Fruit fly (Drosophila melanogaster) whole organism, prepupa: Measurements from ENCODE around the gene Eo.

ENCODE experiments used
- Blimp-1 ChIP-seq: fragments of 200-800 bp; sonication (Bioruptor generic); optimal IDR thresholded peaks from 3 replicates; lab custom pipeline; 2017; ENCODE audit warnings: missing biosample characterization, missing genetic modification characterization, mild to moderate bottlenecking, moderate library complexity, missing genetic modification reagents
- CG10669 ChIP-seq: fragments of 200-800 bp; sonication (Bioruptor generic); optimal IDR thresholded peaks from 3 replicates; lab custom pipeline; 2018; ENCODE audit warnings: missing biosample characterization, mild to moderate bottlenecking, missing genetic modification characterization, moderate library complexity
- CG11294 ChIP-seq: fragments of 200-800 bp; sonication (Bioruptor generic); IDR thresholded peaks from 2 replicates; pipeline ENCODE4 v1.3.6; 2022; ENCODE audit warnings: missing biosample characterization, missing genetic modification characterization
- CG11762 ChIP-seq: fragments of 200-800 bp; sonication (Bioruptor generic); optimal IDR thresholded peaks from 3 replicates; lab custom pipeline; 2016; ENCODE audit warnings: missing biosample characterization, missing genetic modification characterization; ENCODE audit not compliant: insufficient read depth
- CG11902 ChIP-seq: fragments of 200-800 bp; sonication (Bioruptor generic); optimal IDR thresholded peaks from 3 replicates; lab custom pipeline; 2016; ENCODE audit warnings: missing biosample characterization, missing genetic modification characterization
- CG15336 ChIP-seq: fragments of 200-800 bp; sonication (Bioruptor generic); IDR thresholded peaks from 2 replicates; pipeline ENCODE4 v1.3.6; 2022; ENCODE audit warnings: missing biosample characterization, missing genetic modification characterization
- CG1621 ChIP-seq: fragments of 200-800 bp; sonication (Bioruptor generic); optimal IDR thresholded peaks from 3 replicates; lab custom pipeline; 2018; ENCODE audit warnings: missing biosample characterization, mild to moderate bottlenecking, missing genetic modification characterization
- CG16779 ChIP-seq: fragments of 200-800 bp; sonication (Bioruptor generic); optimal IDR thresholded peaks from 3 replicates; lab custom pipeline; 2017; ENCODE audit warnings: missing biosample characterization, mild to moderate bottlenecking, missing genetic modification characterization
- CG31627 ChIP-seq: fragments of 200-800 bp; sonication (Bioruptor generic); optimal IDR thresholded peaks from 3 replicates; lab custom pipeline; 2016; ENCODE audit warnings: missing biosample characterization, missing genetic modification characterization
- CG34406 ChIP-seq: fragments of 200-800 bp; sonication (Bioruptor generic); optimal IDR thresholded peaks from 3 replicates; lab custom pipeline; 2016; ENCODE audit warnings: missing biosample characterization, missing genetic modification characterization
- CG3919 ChIP-seq: fragments of 200-800 bp; sonication (Bioruptor generic); optimal IDR thresholded peaks from 3 replicates; lab custom pipeline; 2016; ENCODE audit warnings: missing biosample characterization, missing genetic modification characterization
- CG6163 ChIP-seq: fragments of 200-800 bp; sonication (Bioruptor generic); IDR thresholded peaks from 3 replicates; pipeline ENCODE4 v1.3.6; 2022; ENCODE audit warnings: missing biosample characterization, missing genetic modification characterization
- CG6792 ChIP-seq: fragments of 200-800 bp; sonication (Bioruptor generic); optimal IDR thresholded peaks from 3 replicates; lab custom pipeline; 2016; ENCODE audit warnings: missing biosample characterization, missing genetic modification characterization
- CG6808 ChIP-seq: fragments of 200-800 bp; sonication (Bioruptor generic); optimal IDR thresholded peaks from 3 replicates; lab custom pipeline; 2017; ENCODE audit warnings: missing biosample characterization, missing genetic modification characterization, mild to moderate bottlenecking, moderate library complexity, missing genetic modification reagents
- CG6854 ChIP-seq: fragments of 200-800 bp; sonication (Bioruptor generic); optimal IDR thresholded peaks from 2 replicates; lab custom pipeline; 2017; ENCODE audit warnings: missing biosample characterization, mild to moderate bottlenecking, missing genetic modification characterization
- CG7368 ChIP-seq: fragments of 200-800 bp; sonication (Bioruptor generic); optimal IDR thresholded peaks from 3 replicates; lab custom pipeline; 2016; ENCODE audit warnings: missing biosample characterization, missing genetic modification characterization
- CG8319 ChIP-seq: fragments of 200-800 bp; sonication (Bioruptor generic); optimal IDR thresholded peaks from 3 replicates; lab custom pipeline; 2016; ENCODE audit warnings: missing biosample characterization, missing genetic modification characterization
- CG8632 ChIP-seq: fragments of 200-800 bp; sonication (Bioruptor generic); optimal IDR thresholded peaks from 3 replicates; lab custom pipeline; 2016; ENCODE audit warnings: missing biosample characterization, missing genetic modification characterization
- CG9139 ChIP-seq: fragments of 200-800 bp; sonication (Bioruptor generic); optimal IDR thresholded peaks from 3 replicates; lab custom pipeline; 2017; ENCODE audit warnings: missing biosample characterization, mild to moderate bottlenecking, missing genetic modification characterization
- Eip75B ChIP-seq: fragments of 200-800 bp; sonication (Bioruptor generic); optimal IDR thresholded peaks from 3 replicates; lab custom pipeline; 2016; ENCODE audit warnings: missing biosample characterization, missing genetic modification characterization
- Eip78C ChIP-seq: fragments of 200-800 bp; sonication (Bioruptor generic); peaks from one replicate; lab custom pipeline; 2016; ENCODE audit warnings: missing biosample characterization, missing genetic modification characterization
- Eip93F ChIP-seq: fragments of 200-800 bp; sonication (Bioruptor generic); optimal IDR thresholded peaks from 2 replicates; lab custom pipeline; 2016; ENCODE audit warnings: missing biosample characterization, mild to moderate bottlenecking, missing genetic modification characterization
- Ets21C ChIP-seq: fragments of 200-800 bp; sonication (Bioruptor generic); optimal IDR thresholded peaks from 3 replicates; lab custom pipeline; 2016; ENCODE audit warnings: missing biosample characterization, missing genetic modification characterization
- Ets96B ChIP-seq: fragments of 200-800 bp; optimal IDR thresholded peaks from 2 replicates; lab custom pipeline; 2019; ENCODE audit warnings: missing biosample characterization, mild to moderate bottlenecking, missing genetic modification characterization, moderate library complexity
- Gug ChIP-seq: fragments of 200-800 bp; sonication (Bioruptor generic); IDR thresholded peaks from 2 replicates; pipeline ENCODE4 v1.3.6; 2022; ENCODE audit warnings: missing biosample characterization, missing genetic modification characterization
- Hr38 ChIP-seq: sonication (Bioruptor generic); optimal IDR thresholded peaks from 2 replicates; lab custom pipeline; 2016; ENCODE audit warnings: missing biosample characterization, missing genetic modification characterization
- Hr39 ChIP-seq: fragments of 200-800 bp; sonication (Bioruptor generic); optimal IDR thresholded peaks from 2 replicates; lab custom pipeline; 2016; ENCODE audit warnings: missing biosample characterization, missing genetic modification characterization
- Hr4 ChIP-seq: fragments of 200-800 bp; sonication (Bioruptor generic); optimal IDR thresholded peaks from 3 replicates; lab custom pipeline; 2016; ENCODE audit warnings: missing biosample characterization, missing genetic modification characterization
- Lpt ChIP-seq: fragments of 200-800 bp; sonication (Bioruptor generic); optimal IDR thresholded peaks from 3 replicates; lab custom pipeline; 2016; ENCODE audit warnings: missing biosample characterization, missing genetic modification characterization
- Met ChIP-seq: fragments of 200-800 bp; sonication (Bioruptor generic); optimal IDR thresholded peaks from 3 replicates; lab custom pipeline; 2016; ENCODE audit warnings: missing biosample characterization, missing genetic modification characterization
- Smox ChIP-seq: fragments of 200-800 bp; sonication (Bioruptor generic); optimal IDR thresholded peaks from 3 replicates; lab custom pipeline; 2016; ENCODE audit warnings: missing biosample characterization, missing genetic modification characterization
- Sox102F ChIP-seq: fragments of 200-800 bp; sonication (Bioruptor generic); optimal IDR thresholded peaks from 2 replicates; lab custom pipeline; 2016; ENCODE audit warnings: missing biosample characterization, mild to moderate bottlenecking, missing genetic modification characterization
- Sox14 ChIP-seq: fragments of 200-800 bp; sonication (Bioruptor generic); optimal IDR thresholded peaks from 3 replicates; lab custom pipeline; 2016; ENCODE audit warnings: missing biosample characterization, missing genetic modification characterization
- Sox15 ChIP-seq: fragments of 200-800 bp; sonication (Bioruptor generic); optimal IDR thresholded peaks from 3 replicates; lab custom pipeline; 2016; ENCODE audit warnings: missing biosample characterization, missing genetic modification characterization
- achi ChIP-seq: fragments of 200-800 bp; sonication (Bioruptor generic); optimal IDR thresholded peaks from 3 replicates; lab custom pipeline; 2016; ENCODE audit warnings: missing biosample characterization, missing genetic modification characterization
- cyc ChIP-seq: fragments of 200-800 bp; sonication (Bioruptor generic); optimal IDR thresholded peaks from 3 replicates; lab custom pipeline; 2016; ENCODE audit warnings: missing biosample characterization, missing genetic modification characterization
- dac ChIP-seq: fragments of 200-800 bp; sonication (Bioruptor generic); optimal IDR thresholded peaks from 2 replicates; lab custom pipeline; 2017; ENCODE audit warnings: missing biosample characterization, mild to moderate bottlenecking, missing genetic modification characterization
- dsx ChIP-seq: fragments of 200-800 bp; optimal IDR thresholded peaks from 3 replicates; lab custom pipeline; 2019; ENCODE audit warnings: missing biosample characterization, mild to moderate bottlenecking, missing genetic modification characterization, moderate library complexity; ENCODE audit not compliant: poor library complexity, severe bottlenecking
- eg ChIP-seq: fragments of 200-800 bp; sonication (Bioruptor generic); IDR thresholded peaks from 3 replicates; pipeline ENCODE4 v1.3.6; 2022; ENCODE audit warnings: missing biosample characterization, missing genetic modification characterization
- esn ChIP-seq: fragments of 200-800 bp; sonication (Bioruptor generic); optimal IDR thresholded peaks from 2 replicates; lab custom pipeline; 2016; ENCODE audit warnings: missing biosample characterization, mild to moderate bottlenecking, missing genetic modification characterization, moderate library complexity
- fd59A ChIP-seq: fragments of 200-800 bp; sonication (Bioruptor generic); optimal IDR thresholded peaks from 2 replicates; lab custom pipeline; 2017; ENCODE audit warnings: missing biosample characterization, mild to moderate bottlenecking, missing genetic modification characterization, missing genetic modification reagents
- fd85E ChIP-seq: fragments of 200-800 bp; sonication (Bioruptor generic); optimal IDR thresholded peaks from 3 replicates; lab custom pipeline; 2016; ENCODE audit warnings: missing biosample characterization, missing genetic modification characterization
- fkh ChIP-seq: fragments of 200-800 bp; sonication (Bioruptor generic); optimal IDR thresholded peaks from 3 replicates; lab custom pipeline; 2017; ENCODE audit warnings: missing biosample characterization, mild to moderate bottlenecking, missing genetic modification characterization, moderate library complexity
- lz ChIP-seq: fragments of 200-800 bp; sonication (Bioruptor generic); optimal IDR thresholded peaks from 3 replicates; lab custom pipeline; 2016; ENCODE audit warnings: missing biosample characterization, missing genetic modification characterization
- net ChIP-seq: fragments of 200-800 bp; sonication (Bioruptor generic); optimal IDR thresholded peaks from 3 replicates; lab custom pipeline; 2016; ENCODE audit warnings: missing biosample characterization, missing genetic modification characterization
- pdm3 ChIP-seq: fragments of 200-800 bp; sonication (Bioruptor generic); optimal IDR thresholded peaks from 3 replicates; lab custom pipeline; 2016; ENCODE audit warnings: missing biosample characterization, missing genetic modification characterization
- salr ChIP-seq, 2 experiments: fragments of 200-800 bp; sonication (Bioruptor generic); optimal IDR thresholded peaks; 3 replicates each; lab custom pipeline; 2016 to 2018; ENCODE audit warnings: missing biosample characterization in 2 of 2, missing genetic modification characterization in 2 of 2, mild to moderate bottlenecking in 1 of 2
- spab ChIP-seq: fragments of 200-800 bp; sonication (Bioruptor generic); optimal IDR thresholded peaks from 2 replicates; lab custom pipeline; 2017; ENCODE audit warnings: missing biosample characterization, mild to moderate bottlenecking, missing genetic modification characterization, missing genetic modification reagents
- ss ChIP-seq, 2 experiments: fragments of 200-800 bp; sonication (Bioruptor generic); optimal IDR thresholded peaks; 2 replicates in 1 of 2; 3 replicates in 1 of 2; lab custom pipeline; 2017 to 2018; ENCODE audit warnings: mild to moderate bottlenecking in 2 of 2, missing biosample characterization in 2 of 2, missing genetic modification characterization in 2 of 2, moderate library complexity in 1 of 2
- svp ChIP-seq: fragments of 200-800 bp; sonication (Bioruptor generic); peaks from one replicate; lab custom pipeline; 2016; ENCODE audit warnings: missing biosample characterization, missing genetic modification characterization
- topi ChIP-seq: fragments of 200-800 bp; sonication (Bioruptor generic); optimal IDR thresholded peaks from 3 replicates; lab custom pipeline; 2016; ENCODE audit warnings: missing biosample characterization, missing genetic modification characterization
- vri ChIP-seq: fragments of 200-800 bp; sonication (Bioruptor generic); optimal IDR thresholded peaks from 3 replicates; lab custom pipeline; 2016; ENCODE audit warnings: missing biosample characterization, mild to moderate bottlenecking, missing genetic modification characterization

Eo gene

dm6 chrX:14897592-14897991 lies 21.0 kb downstream of the Eo start:
- TF ChIP-seq fd85E (peak; percentile 13), CG1621 (tag; lab: Kevin White, UChicago) (no peak), Ets96B (tag; lab: Kevin White, UChicago) (no peak), CG8319 (GFP tag; lab: Kevin White, UChicago) (peak; percentile 66), Lpt (GFP tag; lab: Kevin White, UChicago) (peak; percentile 33), CG15336 (peak; percentile 70), achi (GFP tag; lab: Kevin White, UChicago) (peak; percentile 72), Hr38 (no peak), Hr4 (GFP tag; lab: Kevin White, UChicago) (peak; percentile 8), salr (GFP tag; optimal IDR thresholded peaks at IDR 0.05; lab: Kevin White, UChicago) (no peak), CG6854 (GFP tag; lab: Kevin White, UChicago) (peak; percentile 20), Eip93F (GFP tag; lab: Kevin White, UChicago) (no peak), Smox (GFP tag; lab: Kevin White, UChicago) (peak; percentile 73), dac (GFP tag; lab: Kevin White, UChicago) (peak; percentile 17), CG34406 (GFP tag; lab: Kevin White, UChicago) (peak; percentile 79), CG11902 (GFP tag; lab: Kevin White, UChicago) (peak; percentile 76), eg (GFP tag; lab: Robert Waterston, UW) (peak; percentile 7; the same call in 1 of the 3 replicates), CG11762 (GFP tag; lab: Kevin White, UChicago) (peak; percentile 55), fkh (GFP tag; lab: Kevin White, UChicago) (no peak), esn (GFP tag; lab: Kevin White, UChicago) (peak; percentile 81), Ets21C (GFP tag; lab: Kevin White, UChicago) (peak; percentile 58), ss (GFP tag; optimal IDR thresholded peaks at IDR 0.05; lab: Kevin White, UChicago) (no peak), spab (no peak), net (GFP tag; lab: Kevin White, UChicago) (peak; percentile 59), CG31627 (peak; percentile 72), dsx (no peak), Sox102F (GFP tag; lab: Kevin White, UChicago) (peak; percentile 75), vri (GFP tag; lab: Kevin White, UChicago) (no peak), CG6792 (GFP tag; lab: Kevin White, UChicago) (peak; percentile 81), pdm3 (GFP tag; lab: Kevin White, UChicago) (peak; percentile 81), CG6163 (GFP tag; lab: Robert Waterston, UW) (0 out of 3 replicates have a peak, but pooled peaks have one; percentile 24), CG11294 (GFP tag; lab: Robert Waterston, UW) (no peak; the same call in 1 of the 2 replicates), topi (GFP tag; lab: Kevin White, UChicago) (peak; percentile 70), fd59A (GFP tag; lab: Kevin White, UChicago) (no peak), Eip78C (GFP tag; lab: Kevin White, UChicago) (peak; percentile 82), CG10669 (GFP tag; lab: Kevin White, UChicago) (peak; percentile 24), Sox14 (GFP tag; lab: Kevin White, UChicago) (peak; percentile 47), svp (GFP tag; lab: Kevin White, UChicago) (peak; percentile 75), Eip75B (GFP tag; lab: Kevin White, UChicago) (peak; percentile 70), lz (GFP tag; lab: Kevin White, UChicago) (peak; percentile 59), Met (GFP tag; lab: Kevin White, UChicago) (peak; percentile 79), cyc (GFP tag; lab: Kevin White, UChicago) (peak; percentile 74), CG8632 (peak; percentile 75), CG16779 (tag; lab: Kevin White, UChicago) (peak; percentile 23), CG3919 (GFP tag; lab: Kevin White, UChicago) (peak; percentile 69), Hr39 (GFP tag; lab: Kevin White, UChicago) (peak; percentile 70), Sox15 (peak; percentile 74), Blimp-1 (GFP tag; lab: Kevin White, UChicago) (peak; percentile 46), CG7368 (GFP tag; lab: Kevin White, UChicago) (peak; percentile 60), CG6808 (GFP tag; lab: Kevin White, UChicago) (peak; percentile 2), CG9139 (GFP tag; lab: Kevin White, UChicago) (no peak), Gug (GFP tag; lab: Robert Waterston, UW) (no peak)
